Worm (Caenorhabditis elegans): ENCODE results near the gene Y43F8B.20.

ce11 chrV:19520597-19521322, 28.8 kb downstream of the Y43F8B.20 start:
- TF ChIP-seq ceh-27 (GFP tag; optimal IDR thresholded peaks at IDR 0.05) (no peak), hsf-1 (GFP tag; IDR thresholded peaks at IDR 0.05) (no peak), unc-130 (GFP tag; optimal IDR thresholded peaks at IDR 0.05) (no peak), efl-1 (GFP tag; optimal IDR thresholded peaks at IDR 0.05) (no peak), nhr-120 (GFP tag; IDR thresholded peaks at IDR 0.05) (no peak), atf-7 (tag; optimal IDR thresholded peaks at IDR 0.05) (no peak), sdz-38 (tag; optimal IDR thresholded peaks at IDR 0.05) (no peak), somi-1 (GFP tag; optimal IDR thresholded peaks at IDR 0.05) (no peak), unc-62 (GFP tag; optimal IDR thresholded peaks at IDR 0.05) (no peak), ama-1 (optimal IDR thresholded peaks at IDR 0.05) (peak; percentile 73), ama-1 (GFP tag; optimal IDR thresholded peaks at IDR 0.05) (no peak)

Measured in whole organism, young adult.